Fruit fly (Drosophila melanogaster): ENCODE results near the gene rtet.
A peak's percentile ranks its signal among the peaks of the same experiment; 100 is the strongest.

The rtet gene

DNA sequence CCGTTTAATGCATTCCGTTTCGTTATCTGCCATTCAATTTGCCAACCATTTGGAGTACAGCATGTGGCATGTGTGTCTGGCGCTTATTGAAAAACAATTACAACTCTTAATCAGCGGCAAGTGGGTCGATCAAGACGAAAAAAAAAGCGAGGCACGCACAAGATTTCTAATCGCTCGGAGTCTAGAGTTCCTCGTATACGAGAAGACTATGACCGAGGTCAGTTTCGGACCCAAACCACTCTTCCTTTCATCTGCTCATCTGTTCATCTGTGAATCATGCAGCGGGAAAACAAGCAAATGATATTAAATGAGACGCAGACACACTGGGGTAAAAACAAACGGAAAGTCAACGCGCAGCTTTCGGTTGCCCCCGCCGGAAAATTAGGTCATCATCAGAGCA, 16.7 kb upstream of the rtet start:
- peak; percentile 60 for TF ChIP-seq Blimp-1 (GFP tag; optimal IDR thresholded peaks at IDR 0.05)
- 0 out of 4 replicates have a peak, but pooled peaks have one; percentile 36 for TF ChIP-seq chinmo (GFP tag; IDR thresholded peaks at IDR 0.05; ENCODE audit: partially characterized antibody)
- no peak for TF ChIP-seq slbo (GFP tag; IDR thresholded peaks at IDR 0.05)
- peak; percentile 45 for TF ChIP-seq CG12769 (tag; optimal IDR thresholded peaks at IDR 0.05)

DNA sequence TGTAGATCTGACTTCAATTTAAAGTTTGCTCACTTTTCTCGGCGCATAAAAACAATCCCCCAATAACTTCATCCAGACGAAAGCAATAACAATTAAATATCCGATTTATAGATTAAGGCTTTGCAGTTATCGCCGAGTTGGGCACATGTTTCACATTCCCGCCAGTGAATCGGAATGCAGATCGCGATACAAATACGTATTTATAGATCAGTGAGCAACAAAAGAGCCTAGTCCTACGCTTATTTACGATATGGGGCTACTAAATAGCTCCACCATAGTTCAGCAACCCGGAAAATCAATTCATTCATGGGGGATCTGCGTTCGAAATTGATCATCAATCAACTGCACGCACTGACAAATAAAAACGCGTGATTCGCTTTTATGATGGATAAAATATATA, 16.2 kb upstream of the rtet start:
- TF ChIP-seq sd (tag; optimal IDR thresholded peaks at IDR 0.05) (peak; percentile 76), D19A (tag; optimal IDR thresholded peaks at IDR 0.05) (no peak)

DNA sequence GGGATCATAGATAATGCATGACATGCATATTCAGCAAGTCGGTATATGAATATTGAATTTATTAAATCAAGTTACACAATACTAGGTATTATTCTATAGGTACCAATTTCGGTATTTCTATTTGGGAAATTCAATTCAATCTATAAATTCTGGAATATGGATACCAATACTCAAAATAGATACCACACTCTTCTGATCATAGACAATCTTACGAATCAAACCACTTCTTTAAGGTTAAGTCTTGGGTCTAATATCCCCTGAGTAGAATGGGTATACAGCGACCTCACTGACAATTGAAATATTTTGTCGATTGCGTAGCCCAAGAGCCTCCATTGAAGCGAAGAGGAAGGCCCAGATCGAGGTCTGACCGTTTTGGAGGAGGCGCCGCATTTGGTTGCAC, 15.4 kb upstream of the rtet start:
- TF ChIP-seq slbo (GFP tag; IDR thresholded peaks at IDR 0.05): no peak; the same call in 1 of the 2 replicates
- peak; percentile 20 for TF ChIP-seq CG12769 (tag; optimal IDR thresholded peaks at IDR 0.05)
- peak; percentile 18 for TF ChIP-seq CG2120 (GFP tag; optimal IDR thresholded peaks at IDR 0.05)
- TF ChIP-seq Hsf (GFP tag; optimal IDR thresholded peaks at IDR 0.05): peak; percentile 4
- TF ChIP-seq Hr51 (GFP tag; optimal IDR thresholded peaks at IDR 0.05): peak in 1 of 2 experiments; percentile 39
- 0 out of 3 replicates have a peak, but pooled peaks have one; percentile 46 for TF ChIP-seq ci (GFP tag; IDR thresholded peaks at IDR 0.05)
- TF ChIP-seq bsh (GFP tag; optimal IDR thresholded peaks at IDR 0.05): peak in 1 of 2 experiments; percentile 29
- no peak for TF ChIP-seq CG2875 (GFP tag; optimal IDR thresholded peaks at IDR 0.05)
- peak; percentile 1 for TF ChIP-seq Hr3 (GFP tag; optimal IDR thresholded peaks at IDR 0.05)
- peak; percentile 11 for TF ChIP-seq PHDP (tag; optimal IDR thresholded peaks at IDR 0.05)
- TF ChIP-seq CG12659 (GFP tag; optimal IDR thresholded peaks at IDR 0.05): peak; percentile 7
- TF ChIP-seq CG1603 (tag; optimal IDR thresholded peaks at IDR 0.05): peak; percentile 35
- peak; percentile 0 for TF ChIP-seq CG8388 (GFP tag; optimal IDR thresholded peaks at IDR 0.05)
- peak in 1 of 2 experiments; percentile 5 for TF ChIP-seq chif (GFP tag; optimal IDR thresholded peaks at IDR 0.05)
- TF ChIP-seq CG30403 (GFP tag; optimal IDR thresholded peaks at IDR 0.05): peak; percentile 5
- peak; percentile 56 for TF ChIP-seq Sox102F (GFP tag; optimal IDR thresholded peaks at IDR 0.05)
- TF ChIP-seq unpg (GFP tag; optimal IDR thresholded peaks at IDR 0.05): peak; percentile 31
- TF ChIP-seq CG32767 (GFP tag; IDR thresholded peaks at IDR 0.05): no peak
- TF ChIP-seq Bteb2 (GFP tag; optimal IDR thresholded peaks at IDR 0.05): no peak
- TF ChIP-seq Hey (tag; optimal IDR thresholded peaks at IDR 0.05): no peak
- TF ChIP-seq Xbp1 (GFP tag; optimal IDR thresholded peaks at IDR 0.05): peak; percentile 20
- peak in 1 of 2 experiments; percentile 29 for TF ChIP-seq dpn (GFP tag; optimal IDR thresholded peaks at IDR 0.05)
- peak; percentile 11 for TF ChIP-seq CG12391 (tag; optimal IDR thresholded peaks at IDR 0.05)
- peak; percentile 5 for TF ChIP-seq CG15269 (tag; optimal IDR thresholded peaks at IDR 0.05)
- TF ChIP-seq CG12942 (GFP tag; optimal IDR thresholded peaks at IDR 0.05): peak; percentile 10
- TF ChIP-seq Antp (GFP tag; optimal IDR thresholded peaks at IDR 0.05): peak; percentile 4
- no peak for TF ChIP-seq CG4404 (GFP tag; IDR thresholded peaks at IDR 0.05)
- peak; percentile 41; the same call in 2 of the 3 replicates for TF ChIP-seq row (GFP tag; IDR thresholded peaks at IDR 0.05)
- TF ChIP-seq CG11504 (tag; optimal IDR thresholded peaks at IDR 0.05): no peak
- TF ChIP-seq sd (tag; optimal IDR thresholded peaks at IDR 0.05): peak; percentile 16
- TF ChIP-seq grau (tag; optimal IDR thresholded peaks at IDR 0.05): peak; percentile 16
- TF ChIP-seq gem (tag; optimal IDR thresholded peaks at IDR 0.05): peak; percentile 52
- peak; percentile 60 for TF ChIP-seq kni (GFP tag; optimal IDR thresholded peaks at IDR 0.05)
